Fruit fly (Drosophila melanogaster) whole organism, embryonic: ENCODE data around the gene CG9747.

Source experiments
- Antp ChIP-seq: fragments of 200-800 bp; sonication (Bioruptor generic); optimal IDR thresholded peaks from 3 replicates; lab custom pipeline; 2016; ENCODE audit warnings: missing biosample characterization, missing genetic modification characterization
- Awh ChIP-seq: fragments of 200-800 bp; sonication (Bioruptor generic); IDR thresholded peaks from 2 replicates; pipeline ENCODE4, ENCODE4 v1.3.6; 2022; ENCODE audit warnings: missing biosample characterization, missing genetic modification characterization
- CG10979 ChIP-seq: fragments of 200-800 bp; sonication (Bioruptor generic); optimal IDR thresholded peaks from 2 replicates; lab custom pipeline; 2018; ENCODE audit warnings: missing biosample characterization, mild to moderate bottlenecking, missing genetic modification characterization, moderate library complexity
- CG11093 ChIP-seq: fragments of 200-800 bp; sonication (Bioruptor generic); IDR thresholded peaks from 3 replicates; pipeline ENCODE4 v1.3.6; 2022; ENCODE audit warnings: missing biosample characterization, missing genetic modification characterization
- CG1233 ChIP-seq: fragments of 200-800 bp; sonication (Bioruptor generic); optimal IDR thresholded peaks from 4 replicates; lab custom pipeline; 2018; ENCODE audit warnings: missing biosample characterization, mild to moderate bottlenecking, missing genetic modification characterization
- CG13123 ChIP-seq: fragments of 200-800 bp; sonication (Bioruptor generic); optimal IDR thresholded peaks from 2 replicates; lab custom pipeline; 2016; ENCODE audit warnings: missing biosample characterization, missing genetic modification characterization
- CG13424 ChIP-seq: fragments of 200-800 bp; sonication (Bioruptor generic); optimal IDR thresholded peaks from 2 replicates; lab custom pipeline; 2019; ENCODE audit warnings: missing biosample characterization, mild to moderate bottlenecking, missing genetic modification characterization, moderate library complexity
- CG14050 ChIP-seq: fragments of 200-800 bp; sonication (Bioruptor generic); IDR thresholded peaks from 3 replicates; pipeline ENCODE4 v1.3.6; 2022; ENCODE audit warnings: missing biosample characterization, missing genetic modification characterization
- CG15696 ChIP-seq: fragments of 200-800 bp; sonication (Bioruptor generic); optimal IDR thresholded peaks from 2 replicates; lab custom pipeline; 2019; ENCODE audit warnings: missing biosample characterization, mild to moderate bottlenecking, missing genetic modification characterization, moderate library complexity
- CG1603 ChIP-seq: fragments of 200-800 bp; sonication (Bioruptor generic); optimal IDR thresholded peaks from 2 replicates; lab custom pipeline; 2019; ENCODE audit warnings: missing biosample characterization, mild to moderate bottlenecking, missing genetic modification characterization, moderate library complexity
- CG17829 ChIP-seq: fragments of 200-800 bp; optimal IDR thresholded peaks from 2 replicates; lab custom pipeline; 2019; ENCODE audit warnings: missing biosample characterization, mild to moderate bottlenecking, missing genetic modification characterization, moderate library complexity
- CG18011 ChIP-seq: fragments of 200-800 bp; sonication (Bioruptor generic); optimal IDR thresholded peaks from 2 replicates; lab custom pipeline; 2017; ENCODE audit warnings: missing biosample characterization, missing genetic modification characterization, mild to moderate bottlenecking, moderate library complexity, missing genotype
- CG18764 ChIP-seq: fragments of 200-800 bp; sonication (Bioruptor generic); optimal IDR thresholded peaks from 3 replicates; lab custom pipeline; 2016; ENCODE audit warnings: missing biosample characterization, missing genetic modification characterization
- CG2120 ChIP-seq: fragments of 200-800 bp; sonication (Bioruptor generic); optimal IDR thresholded peaks from 3 replicates; lab custom pipeline; 2016; ENCODE audit warnings: missing biosample characterization, missing genetic modification characterization
- CG2202 ChIP-seq: fragments of 200-800 bp; sonication (Bioruptor generic); optimal IDR thresholded peaks from 2 replicates; lab custom pipeline; 2018; ENCODE audit warnings: missing biosample characterization, mild to moderate bottlenecking, missing genetic modification characterization
- CG2875 ChIP-seq: fragments of 200-800 bp; sonication (Bioruptor generic); optimal IDR thresholded peaks from 2 replicates; lab custom pipeline; 2017; ENCODE audit warnings: missing biosample characterization, mild to moderate bottlenecking, missing genetic modification characterization, missing genetic modification reagents
- CG30431 ChIP-seq: fragments of 200-800 bp; sonication (Bioruptor generic); optimal IDR thresholded peaks from 2 replicates; lab custom pipeline; 2017; ENCODE audit warnings: missing biosample characterization, missing genetic modification characterization
- CG33557 ChIP-seq: fragments of 200-800 bp; sonication (Bioruptor generic); optimal IDR thresholded peaks from 2 replicates; lab custom pipeline; 2019; ENCODE audit warnings: missing biosample characterization, mild to moderate bottlenecking, missing genetic modification characterization, moderate library complexity
- CG5180 ChIP-seq: fragments of 200-800 bp; sonication (Bioruptor generic); optimal IDR thresholded peaks from 3 replicates; lab custom pipeline; 2017; ENCODE audit warnings: missing biosample characterization, missing genetic modification characterization, mild to moderate bottlenecking, moderate library complexity, missing genetic modification reagents
- CG6254 ChIP-seq: fragments of 200-800 bp; sonication (Bioruptor generic); optimal IDR thresholded peaks from 3 replicates; lab custom pipeline; 2017; ENCODE audit warnings: mild to moderate bottlenecking, missing biosample characterization, missing genetic modification reagents, missing genetic modification characterization
- CG7271 ChIP-seq: fragments of 200-800 bp; sonication (Bioruptor generic); optimal IDR thresholded peaks from 2 replicates; lab custom pipeline; 2018; ENCODE audit warnings: missing biosample characterization, mild to moderate bottlenecking, missing genetic modification characterization, moderate library complexity
- CG7372 ChIP-seq: fragments of 200-800 bp; sonication (Bioruptor generic); IDR thresholded peaks from 2 replicates; pipeline ENCODE4 v1.3.6; 2022; ENCODE audit warnings: missing biosample characterization, missing genetic modification characterization
- CG7839 ChIP-seq: fragments of 200-800 bp; sonication (Bioruptor generic); optimal IDR thresholded peaks from 3 replicates; lab custom pipeline; 2018; ENCODE audit warnings: missing biosample characterization, mild to moderate bottlenecking, missing genetic modification characterization, moderate library complexity
- HHEX ChIP-seq: fragments of 200-800 bp; sonication (Bioruptor generic); optimal IDR thresholded peaks from 3 replicates; lab custom pipeline; 2017; ENCODE audit warnings: missing biosample characterization, mild to moderate bottlenecking, missing genetic modification characterization, missing genetic modification reagents
- HLH3B ChIP-seq: fragments of 200-800 bp; sonication (Bioruptor generic); IDR thresholded peaks from 2 replicates; pipeline ENCODE4 v1.3.6; 2022; ENCODE audit warnings: missing biosample characterization, missing genetic modification characterization
- Lim3 ChIP-seq: fragments of 200-800 bp; sonication (Bioruptor generic); IDR thresholded peaks from 2 replicates; pipeline ENCODE4 v1.3.6; 2022; ENCODE audit warnings: missing biosample characterization, missing genetic modification characterization
- Lpt ChIP-seq: fragments of >200 bp; optimal IDR thresholded peaks from 2 replicates; lab custom pipeline; 2018; ENCODE audit warnings: missing biosample characterization, missing genetic modification characterization
- Poxn ChIP-seq: fragments of 200-800 bp; sonication (Bioruptor generic); IDR thresholded peaks from 2 replicates; pipeline ENCODE4 v1.3.6; 2022; ENCODE audit warnings: missing biosample characterization, missing genetic modification characterization
- Rx ChIP-seq: fragments of 200-800 bp; sonication (Bioruptor generic); IDR thresholded peaks from 2 replicates; pipeline ENCODE4 v1.3.6; 2022; ENCODE audit warnings: missing biosample characterization, missing genetic modification characterization
- Scr ChIP-seq: fragments of 200-800 bp; sonication (Bioruptor generic); IDR thresholded peaks from 2 replicates; pipeline ENCODE4 v1.3.6; 2022; ENCODE audit warnings: missing biosample characterization, missing genetic modification characterization; ENCODE audit not compliant: partially characterized antibody
- Sry-β ChIP-seq: fragments of 200-800 bp; sonication (Bioruptor generic); optimal IDR thresholded peaks from 2 replicates; lab custom pipeline; 2018; ENCODE audit warnings: missing biosample characterization, mild to moderate bottlenecking, missing genetic modification characterization, moderate library complexity
- Vsx1 ChIP-seq: fragments of 200-800 bp; sonication (Bioruptor generic); optimal IDR thresholded peaks from 2 replicates; lab custom pipeline; 2017; ENCODE audit warnings: missing biosample characterization, mild to moderate bottlenecking, missing genetic modification characterization, missing genetic modification reagents
- Xrp1 ChIP-seq: fragments of 200-800 bp; sonication (Bioruptor generic); IDR thresholded peaks from 2 replicates; pipeline ENCODE4 v1.3.6; 2022; ENCODE audit warnings: missing biosample characterization, missing genetic modification characterization
- ara ChIP-seq: fragments of 200-800 bp; sonication (Bioruptor generic); IDR thresholded peaks from 2 replicates; pipeline ENCODE4 v1.3.6; 2022; ENCODE audit warnings: missing biosample characterization, missing genetic modification characterization
- ato ChIP-seq: fragments of 200-800 bp; sonication (Bioruptor generic); IDR thresholded peaks from 2 replicates; pipeline ENCODE4 v1.3.6; 2022; ENCODE audit warnings: missing biosample characterization, missing genetic modification characterization; ENCODE audit not compliant: partially characterized antibody
- ci ChIP-seq: fragments of 200-800 bp; sonication (Bioruptor generic); IDR thresholded peaks from 3 replicates; pipeline ENCODE4 v1.3.6; 2022; ENCODE audit warnings: missing biosample characterization, missing genetic modification characterization
- dan ChIP-seq: fragments of 200-800 bp; sonication (Bioruptor generic); IDR thresholded peaks from 2 replicates; pipeline ENCODE4 v1.3.6; 2022; ENCODE audit warnings: missing biosample characterization, missing genetic modification characterization
- dmrt11E ChIP-seq: fragments of 200-800 bp; sonication (Bioruptor generic); optimal IDR thresholded peaks from 3 replicates; lab custom pipeline; 2018; ENCODE audit warnings: missing biosample characterization, mild to moderate bottlenecking, missing genetic modification characterization, moderate library complexity
- en ChIP-seq: fragments of 200-800 bp; sonication (Bioruptor generic); optimal IDR thresholded peaks from 2 replicates; lab custom pipeline; 2016; ENCODE audit warnings: missing biosample characterization, missing genetic modification characterization
- gem ChIP-seq: fragments of 200-800 bp; sonication (Bioruptor generic); optimal IDR thresholded peaks from 2 replicates; lab custom pipeline; 2019; ENCODE audit warnings: missing biosample characterization, mild to moderate bottlenecking, missing genetic modification characterization, moderate library complexity
- gsb-n ChIP-seq: fragments of 200-800 bp; sonication (Bioruptor generic); optimal IDR thresholded peaks from 3 replicates; lab custom pipeline; 2018; ENCODE audit warnings: missing biosample characterization, mild to moderate bottlenecking, missing genetic modification characterization
- jing ChIP-seq: fragments of 200-800 bp; sonication (Bioruptor generic); optimal IDR thresholded peaks from 2 replicates; lab custom pipeline; 2018; ENCODE audit warnings: missing biosample characterization, mild to moderate bottlenecking, missing genetic modification characterization
- mld ChIP-seq: fragments of 200-800 bp; sonication (Bioruptor generic); IDR thresholded peaks from 3 replicates; pipeline ENCODE4 v1.3.6; 2022; ENCODE audit warnings: missing biosample characterization, missing genetic modification characterization; ENCODE audit not compliant: partially characterized antibody
- pnt ChIP-seq: fragments of 200-800 bp; sonication (Bioruptor generic); optimal IDR thresholded peaks from 3 replicates; lab custom pipeline; 2016; ENCODE audit warnings: missing biosample characterization, missing genetic modification characterization
- pzg ChIP-seq: fragments of 200-800 bp; sonication (Bioruptor generic); optimal IDR thresholded peaks from 3 replicates; lab custom pipeline; 2018; ENCODE audit warnings: missing biosample characterization, mild to moderate bottlenecking, missing genetic modification characterization, moderate library complexity
- salm ChIP-seq: fragments of 200-800 bp; sonication (Bioruptor generic); optimal IDR thresholded peaks from 2 replicates; lab custom pipeline; 2018; ENCODE audit warnings: missing biosample characterization, mild to moderate bottlenecking, missing genetic modification characterization
- sob ChIP-seq: fragments of 200-800 bp; sonication (Bioruptor generic); IDR thresholded peaks from 2 replicates; pipeline ENCODE4 v1.3.6; 2022; ENCODE audit warnings: missing biosample characterization, missing genetic modification characterization
- sug ChIP-seq: fragments of 200-800 bp; optimal IDR thresholded peaks from 2 replicates; lab custom pipeline; 2019; ENCODE audit warnings: missing biosample characterization, mild to moderate bottlenecking, missing genetic modification characterization, moderate library complexity
- tll ChIP-seq, 2 experiments: fragments of 200-800 bp in 1 of 2; fragments of >200 bp in 1 of 2; sonication (Bioruptor generic) in 1 of 2; optimal IDR thresholded peaks; 2 replicates each; lab custom pipeline; 2017 to 2019; ENCODE audit warnings: missing biosample characterization in 2 of 2, missing genetic modification characterization in 2 of 2, mild to moderate bottlenecking in 1 of 2, moderate library complexity in 1 of 2
- tup ChIP-seq: fragments of 200-800 bp; sonication (Bioruptor generic); optimal IDR thresholded peaks from 2 replicates; lab custom pipeline; 2016; ENCODE audit warnings: missing biosample characterization, mild to moderate bottlenecking, missing genetic modification characterization, moderate library complexity
- z ChIP-seq: fragments of 200-800 bp; sonication (Bioruptor generic); IDR thresholded peaks from 3 replicates; pipeline ENCODE4 v1.3.6; 2022; ENCODE audit warnings: missing biosample characterization, missing genetic modification characterization

Gene CG9747

dm6 chr3R:30164162-30164561, 26.9 kb downstream of the CG9747 start (continued):
- no peak for TF ChIP-seq ato
- no peak for TF ChIP-seq pzg (GFP tag; lab: Kevin White, UChicago)
- TF ChIP-seq Lpt = no peak
- no peak for TF ChIP-seq CG2120 (GFP tag; lab: Kevin White, UChicago)
- TF ChIP-seq sob (GFP tag; lab: Robert Waterston, UW) = peak; percentile 48; the same call in 1 of the 2 replicates
- TF ChIP-seq ara (GFP tag; lab: Robert Waterston, UW) = peak; percentile 48; the same call in 1 of the 2 replicates
- peak; percentile 17 for TF ChIP-seq CG30431 (GFP tag; lab: Kevin White, UChicago)
- TF ChIP-seq CG7372 (GFP tag; lab: Robert Waterston, UW) = no peak
- no peak for TF ChIP-seq Lim3
- TF ChIP-seq CG17829 = no peak
- peak; percentile 4 for TF ChIP-seq CG13424
- TF ChIP-seq gem (tag; lab: Kevin White, UChicago) = no peak
- peak; percentile 15 for TF ChIP-seq Antp
- TF ChIP-seq CG11093 (GFP tag; lab: Robert Waterston, UW) = no peak
- TF ChIP-seq CG6254 (GFP tag; lab: Kevin White, UChicago) = peak; percentile 10
- TF ChIP-seq z (GFP tag; lab: Robert Waterston, UW) = no peak
- TF ChIP-seq jing (GFP tag; lab: Kevin White, UChicago) = no peak
- TF ChIP-seq tll (GFP tag; optimal IDR thresholded peaks at IDR 0.05; lab: Kevin White, UChicago) = no peak
- TF ChIP-seq dan (GFP tag; lab: Robert Waterston, UW) = no peak
- TF ChIP-seq CG7271 = no peak
- peak; percentile 3 for TF ChIP-seq gsb-n
- no peak for TF ChIP-seq CG15696 (tag; lab: Kevin White, UChicago)
- TF ChIP-seq CG1233 (GFP tag; lab: Kevin White, UChicago) = no peak
- no peak for TF ChIP-seq CG5180 (GFP tag; lab: Kevin White, UChicago)
- TF ChIP-seq Scr (GFP tag; lab: Robert Waterston, UW) = no peak
- TF ChIP-seq Sry-β (GFP tag; lab: Kevin White, UChicago) = no peak
- TF ChIP-seq CG14050 (GFP tag; lab: Robert Waterston, UW) = no peak
- peak; percentile 85 for TF ChIP-seq ci (GFP tag; lab: Robert Waterston, UW)
- TF ChIP-seq salm (tag; lab: Kevin White, UChicago) = no peak
- TF ChIP-seq CG18011 (GFP tag; lab: Kevin White, UChicago) = no peak
- TF ChIP-seq CG2202 (tag; lab: Kevin White, UChicago) = no peak
- peak; percentile 34; the same call in 1 of the 2 replicates for TF ChIP-seq Awh (GFP tag; lab: Robert Waterston, UW)
- no peak for TF ChIP-seq CG18764
- TF ChIP-seq Poxn (GFP tag; lab: Robert Waterston, UW) = no peak
- no peak for TF ChIP-seq en (GFP tag; lab: Kevin White, UChicago)
- TF ChIP-seq CG33557 (GFP tag; lab: Kevin White, UChicago) = no peak
- TF ChIP-seq CG1603 (tag; lab: Kevin White, UChicago) = peak; percentile 51
- TF ChIP-seq CG10979 (tag; lab: Kevin White, UChicago) = peak; percentile 42
- TF ChIP-seq mld (GFP tag; lab: Robert Waterston, UW) = no peak
- peak; percentile 30 for TF ChIP-seq CG7839
- TF ChIP-seq Vsx1 (GFP tag; lab: Kevin White, UChicago) = no peak
- no peak for TF ChIP-seq tup
- no peak for TF ChIP-seq dmrt11E (tag; lab: Kevin White, UChicago)
- no peak for TF ChIP-seq sug (tag; lab: Kevin White, UChicago)
- TF ChIP-seq Xrp1 (GFP tag; lab: Robert Waterston, UW) = peak; percentile 68; the same call in 1 of the 2 replicates
- TF ChIP-seq HHEX (GFP tag; lab: Kevin White, UChicago) = no peak
- peak; percentile 36; the same call in 1 of the 2 replicates for TF ChIP-seq Rx (GFP tag; lab: Robert Waterston, UW)
- peak; percentile 40 for TF ChIP-seq pnt (GFP tag; lab: Kevin White, UChicago)
- no peak for TF ChIP-seq CG2875 (GFP tag; lab: Kevin White, UChicago)
- no peak for TF ChIP-seq CG13123 (GFP tag; lab: Kevin White, UChicago)
- TF ChIP-seq HLH3B (GFP tag; lab: Robert Waterston, UW) = peak; percentile 64
